Fruit fly (Drosophila melanogaster) whole organism, embryonic: ENCODE results near the gene CG32544.

Experiments used
- Bteb2 ChIP-seq: fragments of 200-800 bp; sonication (Bioruptor generic); optimal IDR thresholded peaks from 2 replicates; lab custom pipeline; 2016; ENCODE audit warnings: missing biosample characterization, missing genetic modification characterization
- CG10209 ChIP-seq: fragments of 200-800 bp; sonication (Bioruptor generic); optimal IDR thresholded peaks from 3 replicates; lab custom pipeline; 2017; ENCODE audit warnings: missing biosample characterization, mild to moderate bottlenecking, missing genetic modification characterization, missing genetic modification reagents
- CG10321 ChIP-seq: fragments of 200-800 bp; sonication (Bioruptor generic); IDR thresholded peaks from 2 replicates; pipeline ENCODE4 v1.3.6; 2022; ENCODE audit warnings: missing biosample characterization, missing genetic modification characterization
- CG10979 ChIP-seq: fragments of 200-800 bp; sonication (Bioruptor generic); optimal IDR thresholded peaks from 2 replicates; lab custom pipeline; 2018; ENCODE audit warnings: missing biosample characterization, mild to moderate bottlenecking, missing genetic modification characterization, moderate library complexity
- CG11456 ChIP-seq: fragments of 200-800 bp; sonication (Bioruptor generic); IDR thresholded peaks from 3 replicates; pipeline ENCODE4 v1.3.6; 2022; ENCODE audit warnings: missing biosample characterization, missing genetic modification characterization
- CG11723 ChIP-seq: fragments of 200-800 bp; sonication (Bioruptor generic); optimal IDR thresholded peaks from 2 replicates; lab custom pipeline; 2017; ENCODE audit warnings: missing biosample characterization, mild to moderate bottlenecking, missing genetic modification characterization
- CG12104 ChIP-seq: fragments of 200-800 bp; sonication (Bioruptor generic); optimal IDR thresholded peaks from 3 replicates; lab custom pipeline; 2016; ENCODE audit warnings: missing biosample characterization, missing genetic modification characterization
- CG13894 ChIP-seq: fragments of 200-800 bp; sonication (Bioruptor generic); optimal IDR thresholded peaks from 3 replicates; lab custom pipeline; 2018; ENCODE audit warnings: missing biosample characterization, mild to moderate bottlenecking, missing genetic modification characterization, moderate library complexity
- CG15073 ChIP-seq: fragments of 200-800 bp; sonication (Bioruptor generic); optimal IDR thresholded peaks from 2 replicates; lab custom pipeline; 2016; ENCODE audit warnings: missing biosample characterization, missing genetic modification characterization
- CG18476 ChIP-seq: fragments of 200-800 bp; sonication (Bioruptor generic); optimal IDR thresholded peaks from 2 replicates; lab custom pipeline; 2016; ENCODE audit warnings: missing biosample characterization, mild to moderate bottlenecking, missing genetic modification characterization
- CG18599 ChIP-seq: fragments of 200-800 bp; sonication (Bioruptor generic); optimal IDR thresholded peaks from 3 replicates; lab custom pipeline; 2017; ENCODE audit warnings: missing biosample characterization, missing genetic modification characterization, mild to moderate bottlenecking, moderate library complexity, missing genetic modification reagents
- CG18764 ChIP-seq: fragments of 200-800 bp; sonication (Bioruptor generic); optimal IDR thresholded peaks from 3 replicates; lab custom pipeline; 2016; ENCODE audit warnings: missing biosample characterization, missing genetic modification characterization
- CG32772 ChIP-seq: fragments of 200-800 bp; sonication (Bioruptor generic); IDR thresholded peaks from 2 replicates; pipeline ENCODE4 v1.3.6; 2022; ENCODE audit warnings: missing biosample characterization, missing genetic modification characterization
- CG3407 ChIP-seq: fragments of 200-800 bp; sonication (Bioruptor generic); optimal IDR thresholded peaks from 2 replicates; lab custom pipeline; 2018; ENCODE audit warnings: missing biosample characterization, mild to moderate bottlenecking, missing genetic modification characterization
- CG34422 ChIP-seq: fragments of 200-800 bp; sonication (Bioruptor generic); IDR thresholded peaks from 3 replicates; pipeline ENCODE4 v1.3.6; 2022; ENCODE audit warnings: missing biosample characterization, missing genetic modification characterization
- CG3995 ChIP-seq: fragments of 200-800 bp; sonication (Bioruptor generic); optimal IDR thresholded peaks from 3 replicates; lab custom pipeline; 2016; ENCODE audit warnings: missing biosample characterization, missing genetic modification characterization
- CG4424 ChIP-seq: fragments of 200-800 bp; sonication (Bioruptor generic); optimal IDR thresholded peaks from 3 replicates; lab custom pipeline; 2016; ENCODE audit warnings: missing biosample characterization, missing genetic modification characterization
- CG4617 ChIP-seq: fragments of 200-800 bp; sonication (Bioruptor generic); optimal IDR thresholded peaks from 3 replicates; lab custom pipeline; 2016; ENCODE audit warnings: missing biosample characterization, missing genetic modification characterization, borderline replicate concordance
- CG6689 ChIP-seq: fragments of 200-800 bp; sonication (Bioruptor generic); IDR thresholded peaks from 2 replicates; pipeline ENCODE4 v1.3.6; 2022; ENCODE audit warnings: missing biosample characterization, missing genetic modification characterization
- CG7357 ChIP-seq: fragments of 200-800 bp; sonication (Bioruptor generic); IDR thresholded peaks from 3 replicates; pipeline ENCODE4 v1.3.6; 2022; ENCODE audit warnings: missing biosample characterization, missing genetic modification characterization
- CG7372 ChIP-seq: fragments of 200-800 bp; sonication (Bioruptor generic); IDR thresholded peaks from 2 replicates; pipeline ENCODE4 v1.3.6; 2022; ENCODE audit warnings: missing biosample characterization, missing genetic modification characterization
- CG7987 ChIP-seq: fragments of 200-800 bp; sonication (Bioruptor generic); optimal IDR thresholded peaks from 2 replicates; lab custom pipeline; 2018; ENCODE audit warnings: missing biosample characterization, mild to moderate bottlenecking, missing genetic modification characterization, moderate library complexity
- CG9876 ChIP-seq: fragments of 200-800 bp; sonication (Bioruptor generic); optimal IDR thresholded peaks from 2 replicates; lab custom pipeline; 2016; ENCODE audit warnings: missing biosample characterization, missing genetic modification characterization
- CkIIα-i1 ChIP-seq: fragments of 200-800 bp; sonication (Bioruptor generic); IDR thresholded peaks from 2 replicates; pipeline ENCODE4 v1.3.6; 2022; ENCODE audit warnings: missing biosample characterization, missing genetic modification characterization
- Dip2 ChIP-seq: fragments of 200-800 bp; sonication (Bioruptor generic); IDR thresholded peaks from 2 replicates; pipeline ENCODE4 v1.3.6; 2022; ENCODE audit warnings: missing biosample characterization, missing genetic modification characterization
- Dref ChIP-seq: fragments of 200-800 bp; sonication (Bioruptor generic); IDR thresholded peaks from 2 replicates; pipeline ENCODE4 v1.3.6; 2022; ENCODE audit warnings: missing biosample characterization, missing genetic modification characterization
- Elba2 ChIP-seq: fragments of 200-800 bp; sonication (Bioruptor generic); optimal IDR thresholded peaks from 3 replicates; lab custom pipeline; 2016; ENCODE audit warnings: missing biosample characterization, missing genetic modification characterization
- Kr ChIP-seq: fragments of 200-800 bp; sonication (Bioruptor generic); optimal IDR thresholded peaks from 2 replicates; lab custom pipeline; 2017; ENCODE audit warnings: missing biosample characterization, mild to moderate bottlenecking, missing genetic modification characterization
- Meics ChIP-seq: fragments of 200-800 bp; sonication (Bioruptor generic); optimal IDR thresholded peaks from 2 replicates; lab custom pipeline; 2017; ENCODE audit warnings: missing biosample characterization, mild to moderate bottlenecking, missing genetic modification characterization
- NC2β ChIP-seq: fragments of 200-800 bp; sonication (Bioruptor generic); optimal IDR thresholded peaks from 2 replicates; lab custom pipeline; 2016; ENCODE audit warnings: missing biosample characterization, missing genetic modification characterization
- Sin3A ChIP-seq: fragments of >200 bp; optimal IDR thresholded peaks from 2 replicates; lab custom pipeline; 2018
- aop ChIP-seq: fragments of 200-800 bp; sonication (Bioruptor generic); IDR thresholded peaks from 2 replicates; pipeline ENCODE4 v1.3.6; 2022; ENCODE audit warnings: missing biosample characterization, missing genetic modification characterization
- ase ChIP-seq: fragments of 200-800 bp; sonication (Bioruptor generic); IDR thresholded peaks from 3 replicates; pipeline ENCODE4 v1.3.6; 2022; ENCODE audit warnings: missing biosample characterization, missing genetic modification characterization
- btn ChIP-seq: fragments of 200-800 bp; sonication (Bioruptor generic); optimal IDR thresholded peaks from 2 replicates; lab custom pipeline; 2016; ENCODE audit warnings: missing biosample characterization, missing genetic modification characterization
- cas ChIP-seq: fragments of 200-800 bp; sonication (Bioruptor generic); IDR thresholded peaks from 2 replicates; pipeline ENCODE4 v1.3.6; 2022; ENCODE audit warnings: missing biosample characterization, missing genetic modification characterization
- chif ChIP-seq, 2 experiments: fragments of 200-800 bp; sonication (Bioruptor generic); optimal IDR thresholded peaks; 3 replicates each; lab custom pipeline; 2016; ENCODE audit warnings: missing biosample characterization in 2 of 2, missing genetic modification characterization in 2 of 2
- chinmo ChIP-seq: fragments of 200-800 bp; sonication (Bioruptor generic); IDR thresholded peaks from 4 replicates; pipeline ENCODE4 v1.3.6; 2022; ENCODE audit warnings: missing biosample characterization, missing genetic modification characterization; ENCODE audit not compliant: partially characterized antibody
- dan ChIP-seq: fragments of 200-800 bp; sonication (Bioruptor generic); IDR thresholded peaks from 2 replicates; pipeline ENCODE4 v1.3.6; 2022; ENCODE audit warnings: missing biosample characterization, missing genetic modification characterization
- danr ChIP-seq: fragments of 200-800 bp; sonication (Bioruptor generic); IDR thresholded peaks from 2 replicates; pipeline ENCODE4 v1.3.6; 2022; ENCODE audit warnings: missing biosample characterization, missing genetic modification characterization
- dm ChIP-seq: fragments of 200-800 bp; sonication (Bioruptor generic); optimal IDR thresholded peaks from 3 replicates; lab custom pipeline; 2016; ENCODE audit warnings: missing biosample characterization, missing genetic modification characterization
- dmrt11E ChIP-seq: fragments of 200-800 bp; sonication (Bioruptor generic); optimal IDR thresholded peaks from 3 replicates; lab custom pipeline; 2018; ENCODE audit warnings: missing biosample characterization, mild to moderate bottlenecking, missing genetic modification characterization, moderate library complexity
- grn ChIP-seq: fragments of 200-800 bp; sonication (Bioruptor generic); optimal IDR thresholded peaks from 3 replicates; lab custom pipeline; 2017; ENCODE audit warnings: missing biosample characterization, missing genetic modification characterization
- klu ChIP-seq: fragments of 200-800 bp; sonication (Bioruptor generic); IDR thresholded peaks from 2 replicates; pipeline ENCODE4 v1.3.6; 2022; ENCODE audit warnings: missing biosample characterization, missing genetic modification characterization
- kni ChIP-seq: fragments of 200-800 bp; sonication (Bioruptor generic); optimal IDR thresholded peaks from 3 replicates; lab custom pipeline; 2017; ENCODE audit warnings: mild to moderate bottlenecking, missing biosample characterization, missing genetic modification reagents, missing genetic modification characterization
- p53 ChIP-seq: fragments of 200-800 bp; sonication (Bioruptor generic); optimal IDR thresholded peaks from 2 replicates; lab custom pipeline; 2016; ENCODE audit warnings: missing biosample characterization, missing genetic modification characterization
- pho ChIP-seq: fragments of 200-800 bp; sonication (Bioruptor generic); optimal IDR thresholded peaks from 2 replicates; lab custom pipeline; 2016; ENCODE audit warnings: missing biosample characterization, missing genetic modification characterization
- psq ChIP-seq: fragments of 200-800 bp; sonication (Bioruptor generic); optimal IDR thresholded peaks from 2 replicates; lab custom pipeline; 2017; ENCODE audit warnings: missing biosample characterization, missing genetic modification characterization
- sisA ChIP-seq: fragments of 200-800 bp; sonication (Bioruptor generic); IDR thresholded peaks from 2 replicates; pipeline ENCODE4 v1.3.6; 2022; ENCODE audit warnings: missing biosample characterization, missing genetic modification characterization
- sob ChIP-seq: fragments of 200-800 bp; sonication (Bioruptor generic); IDR thresholded peaks from 2 replicates; pipeline ENCODE4 v1.3.6; 2022; ENCODE audit warnings: missing biosample characterization, missing genetic modification characterization
- sr ChIP-seq: fragments of 200-800 bp; sonication (Bioruptor generic); IDR thresholded peaks from 3 replicates; pipeline ENCODE4 v1.3.6; 2022; ENCODE audit warnings: missing biosample characterization, missing genetic modification characterization
- tio ChIP-seq: fragments of 200-800 bp; sonication (Bioruptor generic); optimal IDR thresholded peaks from 2 replicates; lab custom pipeline; 2017; ENCODE audit warnings: missing biosample characterization, missing genetic modification characterization, inconsistent platforms

CG32544 gene

dm6 chrX:18848338-18849021 lies 11.6 kb upstream of the CG32544 start, which contains the start of gene shop (continued):
- TF ChIP-seq CkIIα-i1 (GFP tag; lab: Robert Waterston, UW) (no peak), chinmo (GFP tag; lab: Robert Waterston, UW) (no peak), Meics (GFP tag; lab: Kevin White, UChicago) (peak; percentile 90), CG15073 (GFP tag; lab: Kevin White, UChicago) (no peak), Elba2 (GFP tag; lab: Kevin White, UChicago) (no peak), CG10979 (tag; lab: Kevin White, UChicago) (peak; percentile 87), btn (GFP tag; lab: Kevin White, UChicago) (no peak), sob (peak; percentile 76), dmrt11E (tag; lab: Kevin White, UChicago) (peak; percentile 72), CG12104 (GFP tag; lab: Kevin White, UChicago) (peak; percentile 82), CG11723 (GFP tag; lab: Kevin White, UChicago) (peak; percentile 80), CG6689 (GFP tag; lab: Robert Waterston, UW) (peak; percentile 74), chif (GFP tag; optimal IDR thresholded peaks at IDR 0.05; lab: Kevin White, UChicago) (peak; percentile 34 to 79), CG11456 (GFP tag; lab: Robert Waterston, UW) (peak; percentile 75; the same call in 2 of the 3 replicates), dm (peak; percentile 73), CG7357 (peak; percentile 68; the same call in 2 of the 3 replicates), ase (GFP tag; lab: Robert Waterston, UW) (peak; percentile 71; the same call in 1 of the 3 replicates), psq (GFP tag; lab: Kevin White, UChicago) (peak; percentile 31), CG13894 (tag; lab: Kevin White, UChicago) (peak; percentile 46), cas (GFP tag; lab: Robert Waterston, UW) (no peak), danr (GFP tag; lab: Robert Waterston, UW) (peak; percentile 53; the same call in 1 of the 2 replicates), CG18764 (GFP tag; lab: Kevin White, UChicago) (peak; percentile 72), Kr (GFP tag; lab: Kevin White, UChicago) (no peak), kni (GFP tag; lab: Kevin White, UChicago) (peak; percentile 15), CG7987 (GFP tag; lab: Kevin White, UChicago) (peak; percentile 55), Sin3A (lab: Kevin White, UChicago) (no peak), CG18476 (GFP tag; lab: Kevin White, UChicago) (peak; percentile 83), CG9876 (peak; percentile 49), CG18599 (GFP tag; lab: Kevin White, UChicago) (peak; percentile 86), sr (GFP tag; lab: Robert Waterston, UW) (0 out of 3 replicates have a peak, but pooled peaks have one; percentile 34), pho (GFP tag; lab: Kevin White, UChicago) (peak; percentile 84), sisA (GFP tag; lab: Robert Waterston, UW) (peak; percentile 83), Bteb2 (peak; percentile 76), grn (peak; percentile 42), aop (GFP tag; lab: Robert Waterston, UW) (no peak), CG7372 (peak; percentile 64), p53 (GFP tag; lab: Kevin White, UChicago) (no peak), CG34422 (peak; percentile 96), dan (no peak), NC2β (GFP tag; lab: Kevin White, UChicago) (peak; percentile 7), CG32772 (GFP tag; lab: Robert Waterston, UW) (peak; percentile 46; the same call in 1 of the 2 replicates), CG3407 (GFP tag; lab: Kevin White, UChicago) (peak; percentile 61), CG4617 (GFP tag; lab: Kevin White, UChicago) (peak; percentile 63), CG3995 (GFP tag; lab: Kevin White, UChicago) (peak; percentile 50), CG10209 (GFP tag; lab: Kevin White, UChicago) (peak; percentile 83), Dref (GFP tag; lab: Robert Waterston, UW) (peak; percentile 52), Dip2 (GFP tag; lab: Robert Waterston, UW) (no peak), klu (GFP tag; lab: Robert Waterston, UW) (peak; percentile 60; the same call in 1 of the 2 replicates), CG10321 (GFP tag; lab: Robert Waterston, UW) (no peak), tio (no peak), CG4424 (GFP tag; lab: Kevin White, UChicago) (peak; percentile 81)
